Worm (Caenorhabditis elegans) whole organism, L4/young adult: ENCODE measurements around the gene F39D8.3.

Experiments used
- W03F9.2 ChIP-seq: fragments of 150-350 bp; optimal IDR thresholded peaks from 2 replicates; lab custom pipeline; 2014; ENCODE audit warnings: missing biosample characterization, missing genetic modification characterization
- him-1 ChIP-seq: sonication (generic microtip); optimal IDR thresholded peaks from 2 replicates; lab custom pipeline; 2016; ENCODE audit warnings: missing genotype, missing genetic modification reagents, missing genetic modification characterization, missing compliant biosample characterization

- TF ChIP-seq W03F9.2 (tag; lab: Kevin White, UChicago) (no peak), him-1 (tag; lab: Kevin White, UChicago) (no peak)
These were observed 48.0 kb upstream of the F39D8.3 start for ce11 chrX:15372772-15373171.
